Worm (Caenorhabditis elegans) whole organism, L2 larva: ENCODE results near the gene algn-12.

Source experiments
- C34F6.9 ChIP-seq: fragments of 150-350 bp; optimal IDR thresholded peaks from 2 replicates; lab custom pipeline; 2014; ENCODE audit warnings: missing biosample characterization, missing genetic modification characterization
- F13H6.1 ChIP-seq: sonication (generic microtip); optimal IDR thresholded peaks from 2 replicates; lab custom pipeline; 2016; ENCODE audit warnings: missing genetic modification characterization, missing compliant biosample characterization
- ZK546.5 ChIP-seq: sonication (generic microtip); optimal IDR thresholded peaks from 2 replicates; lab custom pipeline; 2017; ENCODE audit warnings: missing biosample characterization, missing genetic modification characterization
- alr-1 ChIP-seq: fragments of 150-350 bp; optimal IDR thresholded peaks from 2 replicates; lab custom pipeline; 2014; ENCODE audit warnings: missing biosample characterization, missing genetic modification characterization
- aly-2 ChIP-seq: fragments of 150-350 bp; optimal IDR thresholded peaks from 2 replicates; lab custom pipeline; 2014; ENCODE audit warnings: missing biosample characterization, missing genetic modification characterization
- ama-1 ChIP-seq: fragments of 150-350 bp; optimal IDR thresholded peaks from 2 replicates; lab custom pipeline; 2018; ENCODE audit warnings: inconsistent platforms
- blmp-1 ChIP-seq: sonication (generic microtip); optimal IDR thresholded peaks from 2 replicates; lab custom pipeline; 2017; ENCODE audit warnings: missing genetic modification characterization, mild to moderate bottlenecking, missing compliant biosample characterization, antibody characterized with exemption, moderate library complexity; ENCODE audit not compliant: insufficient read depth
- ceh-16 ChIP-seq: fragments of 150-350 bp; optimal IDR thresholded peaks from 2 replicates; lab custom pipeline; 2014; ENCODE audit warnings: missing biosample characterization, missing genetic modification characterization
- ceh-82 ChIP-seq: fragments of 150-350 bp; optimal IDR thresholded peaks from 2 replicates; lab custom pipeline; 2014; ENCODE audit warnings: missing biosample characterization, missing genetic modification characterization
- dmd-4 ChIP-seq: sonication (generic microtip); optimal IDR thresholded peaks from 2 replicates; lab custom pipeline; 2017; ENCODE audit warnings: missing biosample characterization, missing genetic modification characterization
- elt-3 ChIP-seq: sonication (generic microtip); optimal IDR thresholded peaks from 2 replicates; lab custom pipeline; 2017; ENCODE audit warnings: missing biosample characterization, missing genetic modification characterization
- fos-1 ChIP-seq: fragments of 150-350 bp; optimal IDR thresholded peaks from 2 replicates; lab custom pipeline; 2014; ENCODE audit warnings: missing biosample characterization, missing genetic modification characterization
- gmeb-1 ChIP-seq: fragments of 150-350 bp; optimal IDR thresholded peaks from 2 replicates; lab custom pipeline; 2014; ENCODE audit warnings: missing biosample characterization, missing genetic modification characterization
- lin-13 ChIP-seq: fragments of 150-350 bp; optimal IDR thresholded peaks from 2 replicates; lab custom pipeline; 2014; ENCODE audit warnings: missing biosample characterization, missing genetic modification reagents, missing genetic modification characterization
- lsy-2 ChIP-seq, 2 experiments: fragments of 150-350 bp in 1 of 2; sonication (generic microtip) in 1 of 2; optimal IDR thresholded peaks; 2 replicates each; lab custom pipeline; 2014 to 2017; ENCODE audit warnings: missing biosample characterization in 2 of 2, missing genetic modification characterization in 2 of 2
- mab-5 ChIP-seq: fragments of 150-350 bp; optimal IDR thresholded peaks from 2 replicates; lab custom pipeline; 2014; ENCODE audit warnings: missing biosample characterization, missing genetic modification characterization
- mdl-1 ChIP-seq, 2 experiments: fragments of 150-350 bp in 1 of 2; sonication (generic microtip) in 1 of 2; optimal IDR thresholded peaks; 2 replicates each; lab custom pipeline; 2017; ENCODE audit warnings: missing biosample characterization in 2 of 2, missing genetic modification characterization in 2 of 2
- nhr-12 ChIP-seq: fragments of 150-350 bp; optimal IDR thresholded peaks from 2 replicates; lab custom pipeline; 2014; ENCODE audit warnings: missing biosample characterization, missing genetic modification characterization
- nhr-21 ChIP-seq: fragments of 150-350 bp; optimal IDR thresholded peaks from 2 replicates; lab custom pipeline; 2014; ENCODE audit warnings: missing biosample characterization, missing genetic modification characterization
- nhr-23 ChIP-seq: fragments of 150-350 bp; optimal IDR thresholded peaks from 2 replicates; lab custom pipeline; 2014; ENCODE audit warnings: missing biosample characterization, missing genetic modification reagents, missing genetic modification characterization
- nhr-237 ChIP-seq: fragments of 150-350 bp; optimal IDR thresholded peaks from 2 replicates; lab custom pipeline; 2014; ENCODE audit warnings: missing biosample characterization, missing genetic modification characterization
- nhr-25 ChIP-seq: fragments of 150-350 bp; sonication (generic microtip); optimal IDR thresholded peaks from 3 replicates; lab custom pipeline; 2014; ENCODE audit warnings: missing biosample characterization, missing genetic modification characterization
- nhr-6 ChIP-seq: fragments of 150-350 bp; optimal IDR thresholded peaks from 2 replicates; lab custom pipeline; 2014; ENCODE audit warnings: missing biosample characterization, missing genetic modification characterization
- skn-1 ChIP-seq: sonication (generic microtip); optimal IDR thresholded peaks from 2 replicates; lab custom pipeline; 2017; ENCODE audit warnings: missing biosample characterization, missing genetic modification characterization
- sma-3 ChIP-seq: sonication (generic microtip); optimal IDR thresholded peaks from 2 replicates; lab custom pipeline; 2016; ENCODE audit warnings: missing genetic modification reagents, missing genetic modification characterization, missing compliant biosample characterization
- sma-9 ChIP-seq, 2 experiments: fragments of 150-350 bp in 1 of 2; sonication (generic microtip) in 1 of 2; optimal IDR thresholded peaks; 2 replicates each; lab custom pipeline; 2014 to 2016; ENCODE audit warnings: missing genetic modification characterization in 2 of 2, mild to moderate bottlenecking in 1 of 2, missing biosample characterization in 1 of 2, missing compliant biosample characterization in 1 of 2, missing genetic modification reagents in 1 of 2, moderate library complexity in 1 of 2
- snpc-4 ChIP-seq: fragments of 150-350 bp; optimal IDR thresholded peaks from 2 replicates; lab custom pipeline; 2014; ENCODE audit warnings: missing biosample characterization, missing genetic modification characterization
- unc-55 ChIP-seq: fragments of 150-350 bp; sonication (generic microtip); optimal IDR thresholded peaks from 3 replicates; lab custom pipeline; 2014; ENCODE audit warnings: missing biosample characterization, missing genetic modification reagents, missing genetic modification characterization
- unc-62 ChIP-seq: fragments of 150-350 bp; optimal IDR thresholded peaks from 2 replicates; lab custom pipeline; 2014; ENCODE audit warnings: missing biosample characterization, missing genetic modification reagents, missing genetic modification characterization
- zag-1 ChIP-seq: fragments of 150-350 bp; optimal IDR thresholded peaks from 2 replicates; lab custom pipeline; 2014; ENCODE audit warnings: missing biosample characterization, missing genetic modification characterization
- ztf-1 ChIP-seq: fragments of 200-800 bp; sonication (Bioruptor generic); conservative IDR thresholded peaks from 2 replicates; pipeline ENCODE4 v1.3.6; 2022; ENCODE audit warnings: missing genetic modification characterization, missing compliant biosample characterization
- ztf-4 ChIP-seq: fragments of 150-350 bp; optimal IDR thresholded peaks from 2 replicates; lab custom pipeline; 2014; ENCODE audit warnings: missing biosample characterization, missing genetic modification characterization

algn-12 gene

DNA sequence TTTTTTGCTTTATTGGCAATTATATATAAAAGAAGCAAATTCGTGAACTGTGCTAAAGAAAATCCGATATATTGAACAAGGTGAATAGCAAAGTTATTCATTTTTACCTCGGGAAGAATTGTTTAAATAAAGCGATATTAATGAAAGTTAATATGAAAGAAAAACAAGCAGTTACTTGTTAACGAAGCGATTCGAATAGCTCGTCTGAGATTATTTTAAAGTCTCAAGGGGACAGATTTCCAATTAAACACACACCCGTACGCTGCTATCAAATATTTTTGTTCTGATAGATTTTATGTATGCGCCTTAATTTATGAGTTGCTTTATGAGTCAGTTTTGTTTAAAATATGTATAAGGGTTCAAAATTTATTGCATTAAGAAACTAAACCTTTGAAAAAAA is 32.9 kb downstream of the algn-12 start, which contains the start of gene str-140:
Gene str-140 (minus strand): TSS at position 101 of the 400 bp plus-strand sequence.
- TF ChIP-seq lsy-2 (tag; optimal IDR thresholded peaks at IDR 0.05; lab: Kevin White, UChicago) (no peak), mdl-1 (tag; optimal IDR thresholded peaks at IDR 0.05; lab: Kevin White, UChicago) (no peak), unc-62 (GFP tag; lab: Kevin White, UChicago) (no peak), alr-1 (tag; lab: Kevin White, UChicago) (no peak), zag-1 (tag; lab: Kevin White, UChicago) (no peak), ama-1 (lab: Kevin White, UChicago) (no peak), snpc-4 (tag; lab: Kevin White, UChicago) (no peak), dmd-4 (tag; lab: Kevin White, UChicago) (no peak), ceh-16 (no peak)

DNA sequence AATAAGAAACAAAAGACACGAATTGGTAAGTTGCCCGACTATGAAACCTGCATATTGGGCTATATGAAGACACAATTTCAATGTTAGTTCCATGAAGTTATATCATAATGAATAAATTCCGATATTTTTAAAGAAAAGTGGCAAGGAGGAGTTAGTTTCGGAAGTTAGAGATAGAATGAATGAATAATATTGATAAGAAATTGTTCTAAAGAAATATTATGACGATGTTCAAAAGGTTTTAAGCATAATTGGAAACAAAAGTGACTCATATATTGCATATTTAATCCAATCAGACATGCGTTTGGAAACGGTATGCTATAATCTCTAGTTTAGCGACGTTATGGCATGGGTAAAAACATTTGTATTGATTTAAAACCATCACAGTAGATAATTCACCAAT is 34.7 kb downstream of the algn-12 start, which contains the start of gene str-143:
Gene str-143 (minus strand): TSS at position 101 of the 400 bp plus-strand sequence.
- TF ChIP-seq zag-1 (tag; lab: Kevin White, UChicago) (no peak), nhr-237 (tag; lab: Kevin White, UChicago) (no peak), sma-9 (GFP tag; optimal IDR thresholded peaks at IDR 0.05; lab: Kevin White, UChicago) (no peak), sma-9 (tag; optimal IDR thresholded peaks at IDR 0.05; lab: Kevin White, UChicago) (no peak), ama-1 (lab: Kevin White, UChicago) (no peak), gmeb-1 (no peak), ztf-1 (GFP tag; lab: Robert Waterston, UW) (no peak), skn-1 (tag; lab: Kevin White, UChicago) (no peak), nhr-25 (no peak), nhr-12 (tag; lab: Kevin White, UChicago) (no peak), ceh-82 (no peak), elt-3 (tag; lab: Kevin White, UChicago) (no peak), sma-3 (GFP tag; lab: Kevin White, UChicago) (no peak), nhr-6 (tag; lab: Kevin White, UChicago) (no peak)

DNA sequence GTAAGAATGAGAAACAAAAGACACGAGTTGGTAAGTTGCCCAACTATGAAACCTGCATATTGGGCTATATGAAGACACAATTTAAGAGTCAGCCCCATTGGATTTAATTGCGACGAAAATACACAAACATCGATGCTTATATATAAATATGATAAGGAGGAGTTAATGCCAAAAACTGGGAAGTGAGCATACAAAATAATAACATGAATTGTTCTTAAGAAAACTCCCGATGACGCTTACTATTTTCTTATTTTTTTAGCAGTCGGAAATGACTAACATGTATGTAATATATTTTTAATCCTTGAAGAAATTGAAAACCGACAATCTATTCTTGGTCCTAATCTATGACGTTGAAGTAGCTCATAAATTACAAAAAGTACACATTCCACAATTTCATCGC is 37.1 kb downstream of the algn-12 start, which contains the start of gene str-144:
Gene str-144 (minus strand): TSS at position 101 of the 400 bp plus-strand sequence.
- TF ChIP-seq blmp-1 (no peak), mab-5 (tag; lab: Kevin White, UChicago) (no peak)
- TF ChIP-seq, all 48 proteins: peak for 0

DNA sequence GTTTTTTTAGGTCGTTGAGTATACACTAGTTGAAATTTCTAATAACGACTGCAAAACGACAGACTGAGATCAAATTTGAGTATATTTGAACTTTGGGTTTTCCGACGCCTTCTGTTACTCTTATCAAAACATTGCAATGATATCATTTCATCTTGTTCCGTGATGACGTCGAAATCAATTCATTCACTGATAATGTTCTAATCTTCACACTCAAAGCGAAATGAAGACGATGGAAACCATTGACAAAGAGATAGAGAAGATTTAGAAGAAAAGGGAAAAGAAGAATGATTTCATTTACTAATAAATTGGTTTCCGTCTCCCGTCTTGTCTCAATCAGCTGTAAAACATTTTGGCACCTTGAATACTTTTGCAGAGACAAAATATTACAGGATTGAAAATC is 38.3 kb downstream of the algn-12 start:
- peak; percentile 48 for TF ChIP-seq nhr-21 (tag; lab: Kevin White, UChicago)
- TF ChIP-seq nhr-6 (tag; lab: Kevin White, UChicago) = no peak
- TF ChIP-seq alr-1 (tag; lab: Kevin White, UChicago) = no peak
- TF ChIP-seq sma-3 (GFP tag; lab: Kevin White, UChicago) = peak; percentile 14
- peak; percentile 71 for TF ChIP-seq blmp-1
- TF ChIP-seq sma-9 (GFP tag; optimal IDR thresholded peaks at IDR 0.05; lab: Kevin White, UChicago) = peak; percentile 85
- TF ChIP-seq sma-9 (tag; optimal IDR thresholded peaks at IDR 0.05; lab: Kevin White, UChicago) = no peak
- TF ChIP-seq fos-1 (tag; lab: Kevin White, UChicago) = peak; percentile 30

DNA sequence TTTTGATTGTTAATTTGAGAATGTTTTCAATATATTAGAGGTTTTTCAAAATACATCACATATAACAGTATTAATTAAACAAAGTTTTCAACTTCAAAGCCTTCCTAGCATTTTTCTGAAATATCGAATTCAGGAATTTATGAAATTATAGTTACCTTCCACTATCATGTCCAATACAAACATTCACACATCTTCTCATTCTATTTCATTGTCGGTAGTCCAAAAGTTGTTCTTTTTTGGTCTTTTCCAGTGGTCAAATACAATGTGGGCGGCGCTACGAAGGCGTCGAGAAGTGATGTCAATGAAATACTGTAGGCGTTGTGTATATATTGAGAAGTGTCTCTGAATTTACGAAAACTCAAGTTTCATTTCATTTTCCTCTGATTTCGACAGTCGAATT is 40.8 kb downstream of the algn-12 start, which contains the start of gene catp-3:
Gene catp-3 (plus strand): TSS at position 301 of the 400 bp plus-strand sequence.
- TF ChIP-seq nhr-6 (tag; lab: Kevin White, UChicago) (no peak), elt-3 (tag; lab: Kevin White, UChicago) (no peak), zag-1 (tag; lab: Kevin White, UChicago) (no peak), aly-2 (tag; lab: Kevin White, UChicago) (no peak), C34F6.9 (tag; lab: Kevin White, UChicago) (no peak), mab-5 (tag; lab: Kevin White, UChicago) (no peak), lin-13 (GFP tag; lab: Kevin White, UChicago) (no peak), F13H6.1 (tag; lab: Kevin White, UChicago) (no peak), mdl-1 (tag; optimal IDR thresholded peaks at IDR 0.05; lab: Kevin White, UChicago) (no peak), ztf-4 (tag; lab: Kevin White, UChicago) (no peak), unc-55 (no peak), nhr-237 (tag; lab: Kevin White, UChicago) (no peak), gmeb-1 (no peak), nhr-23 (tag; lab: Kevin White, UChicago) (no peak), snpc-4 (tag; lab: Kevin White, UChicago) (no peak), ZK546.5 (tag; lab: Kevin White, UChicago) (no peak), skn-1 (tag; lab: Kevin White, UChicago) (no peak), nhr-21 (tag; lab: Kevin White, UChicago) (no peak), alr-1 (tag; lab: Kevin White, UChicago) (no peak), nhr-25 (no peak)
